Worm (Caenorhabditis elegans) whole organism, L2 larva: ENCODE results near the gene cyc-2.1.

Source experiments
- C34F6.9 ChIP-seq: fragments of 150-350 bp; optimal IDR thresholded peaks from 2 replicates; lab custom pipeline; 2014; ENCODE audit warnings: missing biosample characterization, missing genetic modification characterization
- F13H6.1 ChIP-seq: sonication (generic microtip); optimal IDR thresholded peaks from 2 replicates; lab custom pipeline; 2016; ENCODE audit warnings: missing genetic modification characterization, missing compliant biosample characterization
- R02D3.7 ChIP-seq: fragments of 150-350 bp; optimal IDR thresholded peaks from 2 replicates; lab custom pipeline; 2014; ENCODE audit warnings: missing biosample characterization, missing genetic modification characterization
- Y55F3AM.14 ChIP-seq: fragments of 200-800 bp; sonication (Bioruptor generic); optimal IDR thresholded peaks from 2 replicates; lab custom pipeline; 2018; ENCODE audit warnings: mild to moderate bottlenecking, missing genetic modification characterization, missing compliant biosample characterization
- ZK546.5 ChIP-seq: sonication (generic microtip); optimal IDR thresholded peaks from 2 replicates; lab custom pipeline; 2017; ENCODE audit warnings: missing biosample characterization, missing genetic modification characterization
- alr-1 ChIP-seq: fragments of 150-350 bp; optimal IDR thresholded peaks from 2 replicates; lab custom pipeline; 2014; ENCODE audit warnings: missing biosample characterization, missing genetic modification characterization
- aly-2 ChIP-seq: fragments of 150-350 bp; optimal IDR thresholded peaks from 2 replicates; lab custom pipeline; 2014; ENCODE audit warnings: missing biosample characterization, missing genetic modification characterization
- ama-1 ChIP-seq: fragments of 150-350 bp; optimal IDR thresholded peaks from 2 replicates; lab custom pipeline; 2018; ENCODE audit warnings: inconsistent platforms
- blmp-1 ChIP-seq: sonication (generic microtip); optimal IDR thresholded peaks from 2 replicates; lab custom pipeline; 2017; ENCODE audit warnings: missing genetic modification characterization, mild to moderate bottlenecking, missing compliant biosample characterization, antibody characterized with exemption, moderate library complexity; ENCODE audit not compliant: insufficient read depth
- ceh-16 ChIP-seq: fragments of 150-350 bp; optimal IDR thresholded peaks from 2 replicates; lab custom pipeline; 2014; ENCODE audit warnings: missing biosample characterization, missing genetic modification characterization
- ceh-82 ChIP-seq: fragments of 150-350 bp; optimal IDR thresholded peaks from 2 replicates; lab custom pipeline; 2014; ENCODE audit warnings: missing biosample characterization, missing genetic modification characterization
- crh-2 ChIP-seq: sonication (generic microtip); optimal IDR thresholded peaks from 2 replicates; lab custom pipeline; 2017; ENCODE audit warnings: missing biosample characterization, missing genetic modification characterization
- dmd-4 ChIP-seq: sonication (generic microtip); optimal IDR thresholded peaks from 2 replicates; lab custom pipeline; 2017; ENCODE audit warnings: missing biosample characterization, missing genetic modification characterization
- egl-27 ChIP-seq: sonication (generic microtip); optimal IDR thresholded peaks from 3 replicates; lab custom pipeline; 2017; ENCODE audit warnings: missing biosample characterization, missing genetic modification reagents, missing genetic modification characterization
- elt-1 ChIP-seq: fragments of 150-350 bp; optimal IDR thresholded peaks from 2 replicates; lab custom pipeline; 2014; ENCODE audit warnings: missing biosample characterization, missing genetic modification characterization
- elt-3 ChIP-seq: sonication (generic microtip); optimal IDR thresholded peaks from 2 replicates; lab custom pipeline; 2017; ENCODE audit warnings: missing biosample characterization, missing genetic modification characterization
- fos-1 ChIP-seq: fragments of 150-350 bp; optimal IDR thresholded peaks from 2 replicates; lab custom pipeline; 2014; ENCODE audit warnings: missing biosample characterization, missing genetic modification characterization
- gmeb-1 ChIP-seq: fragments of 150-350 bp; optimal IDR thresholded peaks from 2 replicates; lab custom pipeline; 2014; ENCODE audit warnings: missing biosample characterization, missing genetic modification characterization
- lin-11 ChIP-seq: fragments of 150-350 bp; sonication (generic microtip); optimal IDR thresholded peaks from 2 replicates; lab custom pipeline; 2014; ENCODE audit warnings: missing biosample characterization, missing genetic modification characterization, inconsistent platforms, mixed read lengths
- lin-13 ChIP-seq: fragments of 150-350 bp; optimal IDR thresholded peaks from 2 replicates; lab custom pipeline; 2014; ENCODE audit warnings: missing biosample characterization, missing genetic modification reagents, missing genetic modification characterization
- lin-39 ChIP-seq: fragments of 150-350 bp; optimal IDR thresholded peaks from 2 replicates; lab custom pipeline; 2014; ENCODE audit warnings: missing biosample characterization, missing genetic modification reagents, missing genetic modification characterization
- lsy-2 ChIP-seq, 2 experiments: fragments of 150-350 bp in 1 of 2; sonication (generic microtip) in 1 of 2; optimal IDR thresholded peaks; 2 replicates each; lab custom pipeline; 2014 to 2017; ENCODE audit warnings: missing biosample characterization in 2 of 2, missing genetic modification characterization in 2 of 2
- mab-5 ChIP-seq: fragments of 150-350 bp; optimal IDR thresholded peaks from 2 replicates; lab custom pipeline; 2014; ENCODE audit warnings: missing biosample characterization, missing genetic modification characterization
- mbf-1 ChIP-seq: sonication (generic microtip); optimal IDR thresholded peaks from 2 replicates; lab custom pipeline; 2017; ENCODE audit warnings: missing biosample characterization, missing genetic modification characterization
- mdl-1 ChIP-seq, 2 experiments: fragments of 150-350 bp in 1 of 2; sonication (generic microtip) in 1 of 2; optimal IDR thresholded peaks; 2 replicates each; lab custom pipeline; 2017; ENCODE audit warnings: missing biosample characterization in 2 of 2, missing genetic modification characterization in 2 of 2
- nhr-10 ChIP-seq: sonication (generic microtip); optimal IDR thresholded peaks from 2 replicates; lab custom pipeline; 2017; ENCODE audit warnings: missing biosample characterization, missing genetic modification characterization
- nhr-11 ChIP-seq: fragments of 150-350 bp; optimal IDR thresholded peaks from 2 replicates; lab custom pipeline; 2014; ENCODE audit warnings: missing biosample characterization, missing genetic modification characterization
- nhr-12 ChIP-seq: fragments of 150-350 bp; optimal IDR thresholded peaks from 2 replicates; lab custom pipeline; 2014; ENCODE audit warnings: missing biosample characterization, missing genetic modification characterization
- nhr-129 ChIP-seq: fragments of 150-350 bp; optimal IDR thresholded peaks from 2 replicates; lab custom pipeline; 2014; ENCODE audit warnings: missing biosample characterization, missing genetic modification characterization
- nhr-21 ChIP-seq: fragments of 150-350 bp; optimal IDR thresholded peaks from 2 replicates; lab custom pipeline; 2014; ENCODE audit warnings: missing biosample characterization, missing genetic modification characterization
- nhr-23 ChIP-seq: fragments of 150-350 bp; optimal IDR thresholded peaks from 2 replicates; lab custom pipeline; 2014; ENCODE audit warnings: missing biosample characterization, missing genetic modification reagents, missing genetic modification characterization
- nhr-237 ChIP-seq: fragments of 150-350 bp; optimal IDR thresholded peaks from 2 replicates; lab custom pipeline; 2014; ENCODE audit warnings: missing biosample characterization, missing genetic modification characterization
- nhr-25 ChIP-seq: fragments of 150-350 bp; sonication (generic microtip); optimal IDR thresholded peaks from 3 replicates; lab custom pipeline; 2014; ENCODE audit warnings: missing biosample characterization, missing genetic modification characterization
- nhr-6 ChIP-seq: fragments of 150-350 bp; optimal IDR thresholded peaks from 2 replicates; lab custom pipeline; 2014; ENCODE audit warnings: missing biosample characterization, missing genetic modification characterization
- nhr-77 ChIP-seq: fragments of 150-350 bp; optimal IDR thresholded peaks from 2 replicates; lab custom pipeline; 2014; ENCODE audit warnings: missing biosample characterization, missing genetic modification characterization
- peb-1 ChIP-seq: fragments of 150-350 bp; optimal IDR thresholded peaks from 2 replicates; lab custom pipeline; 2014; ENCODE audit warnings: missing biosample characterization, missing genetic modification characterization
- sem-4 ChIP-seq: fragments of 150-350 bp; optimal IDR thresholded peaks from 2 replicates; lab custom pipeline; 2014; ENCODE audit warnings: missing biosample characterization, missing genetic modification reagents, missing genetic modification characterization
- skn-1 ChIP-seq: sonication (generic microtip); optimal IDR thresholded peaks from 2 replicates; lab custom pipeline; 2017; ENCODE audit warnings: missing biosample characterization, missing genetic modification characterization
- sma-3 ChIP-seq: sonication (generic microtip); optimal IDR thresholded peaks from 2 replicates; lab custom pipeline; 2016; ENCODE audit warnings: missing genetic modification reagents, missing genetic modification characterization, missing compliant biosample characterization
- sma-9 ChIP-seq, 2 experiments: fragments of 150-350 bp in 1 of 2; sonication (generic microtip) in 1 of 2; optimal IDR thresholded peaks; 2 replicates each; lab custom pipeline; 2014 to 2016; ENCODE audit warnings: missing genetic modification characterization in 2 of 2, mild to moderate bottlenecking in 1 of 2, missing biosample characterization in 1 of 2, missing compliant biosample characterization in 1 of 2, missing genetic modification reagents in 1 of 2, moderate library complexity in 1 of 2
- snpc-4 ChIP-seq: fragments of 150-350 bp; optimal IDR thresholded peaks from 2 replicates; lab custom pipeline; 2014; ENCODE audit warnings: missing biosample characterization, missing genetic modification characterization
- unc-39 ChIP-seq: fragments of 150-350 bp; optimal IDR thresholded peaks from 2 replicates; lab custom pipeline; 2014; ENCODE audit warnings: missing biosample characterization, missing genetic modification characterization
- unc-55 ChIP-seq: fragments of 150-350 bp; sonication (generic microtip); optimal IDR thresholded peaks from 3 replicates; lab custom pipeline; 2014; ENCODE audit warnings: missing biosample characterization, missing genetic modification reagents, missing genetic modification characterization
- unc-62 ChIP-seq: fragments of 150-350 bp; optimal IDR thresholded peaks from 2 replicates; lab custom pipeline; 2014; ENCODE audit warnings: missing biosample characterization, missing genetic modification reagents, missing genetic modification characterization
- zag-1 ChIP-seq: fragments of 150-350 bp; optimal IDR thresholded peaks from 2 replicates; lab custom pipeline; 2014; ENCODE audit warnings: missing biosample characterization, missing genetic modification characterization
- ztf-1 ChIP-seq: fragments of 200-800 bp; sonication (Bioruptor generic); conservative IDR thresholded peaks from 2 replicates; pipeline ENCODE4 v1.3.6; 2022; ENCODE audit warnings: missing genetic modification characterization, missing compliant biosample characterization
- ztf-11 ChIP-seq: sonication (generic microtip); optimal IDR thresholded peaks from 2 replicates; lab custom pipeline; 2017; ENCODE audit warnings: missing biosample characterization, missing genetic modification characterization
- ztf-4 ChIP-seq: fragments of 150-350 bp; optimal IDR thresholded peaks from 2 replicates; lab custom pipeline; 2014; ENCODE audit warnings: missing biosample characterization, missing genetic modification characterization

Gene cyc-2.1

ce11 chrIV:4705182-4705581 lies 43.6 kb downstream of the cyc-2.1 start:
- TF ChIP-seq ceh-16 (tag; lab: Kevin White, UChicago) = no peak
- no peak for TF ChIP-seq egl-27 (tag; lab: Kevin White, UChicago)
- TF ChIP-seq nhr-11 (tag; lab: Kevin White, UChicago) = no peak
- TF ChIP-seq nhr-21 = peak; percentile 0
- no peak for TF ChIP-seq unc-62 (GFP tag; lab: Kevin White, UChicago)
- no peak for TF ChIP-seq mdl-1 (tag; optimal IDR thresholded peaks at IDR 0.05; lab: Kevin White, UChicago)
- TF ChIP-seq nhr-10 (tag; lab: Kevin White, UChicago) = no peak
- no peak for TF ChIP-seq lin-39 (tag; lab: Kevin White, UChicago)
- TF ChIP-seq aly-2 (tag; lab: Kevin White, UChicago) = no peak
- TF ChIP-seq fos-1 (tag; lab: Kevin White, UChicago) = peak; percentile 91
- no peak for TF ChIP-seq ztf-1 (GFP tag; lab: Robert Waterston, UW)
- TF ChIP-seq elt-1 (tag; lab: Kevin White, UChicago) = no peak
- no peak for TF ChIP-seq elt-3 (tag; lab: Kevin White, UChicago)
- TF ChIP-seq nhr-12 (tag; lab: Kevin White, UChicago) = no peak
- TF ChIP-seq nhr-6 (tag; lab: Kevin White, UChicago) = no peak
- TF ChIP-seq unc-39 (tag; lab: Kevin White, UChicago) = no peak
- TF ChIP-seq sma-9 (GFP tag; optimal IDR thresholded peaks at IDR 0.05; lab: Kevin White, UChicago) = peak; percentile 68
- no peak for TF ChIP-seq sma-9 (tag; optimal IDR thresholded peaks at IDR 0.05; lab: Kevin White, UChicago)
- TF ChIP-seq nhr-23 (tag; lab: Kevin White, UChicago) = no peak
- TF ChIP-seq ztf-11 (tag; lab: Kevin White, UChicago) = no peak
- TF ChIP-seq unc-55 = peak; percentile 60
- no peak for TF ChIP-seq sem-4 (tag; lab: Kevin White, UChicago)
- TF ChIP-seq skn-1 (tag; lab: Kevin White, UChicago) = no peak
- TF ChIP-seq zag-1 (tag; lab: Kevin White, UChicago) = peak; percentile 40
- TF ChIP-seq alr-1 (tag; lab: Kevin White, UChicago) = no peak
- TF ChIP-seq ama-1 (lab: Kevin White, UChicago) = no peak
- TF ChIP-seq R02D3.7 (tag; lab: Kevin White, UChicago) = no peak
- TF ChIP-seq ZK546.5 (tag; lab: Kevin White, UChicago) = no peak
- peak; percentile 40 to 68 for TF ChIP-seq lsy-2 (tag; optimal IDR thresholded peaks at IDR 0.05; lab: Kevin White, UChicago)
- TF ChIP-seq blmp-1 (tag; lab: Kevin White, UChicago) = no peak
- peak; percentile 75 for TF ChIP-seq F13H6.1 (tag; lab: Kevin White, UChicago)
- TF ChIP-seq nhr-237 (tag; lab: Kevin White, UChicago) = no peak
- no peak for TF ChIP-seq dmd-4 (tag; lab: Kevin White, UChicago)
- TF ChIP-seq Y55F3AM.14 = peak; percentile 10
- TF ChIP-seq C34F6.9 = peak; percentile 60
- no peak for TF ChIP-seq nhr-77 (tag; lab: Kevin White, UChicago)
- TF ChIP-seq nhr-25 (tag; lab: Kevin White, UChicago) = peak; percentile 24
- TF ChIP-seq gmeb-1 (tag; lab: Kevin White, UChicago) = no peak
- TF ChIP-seq ztf-4 (tag; lab: Kevin White, UChicago) = peak; percentile 15
- peak; percentile 37 for TF ChIP-seq crh-2 (tag; lab: Kevin White, UChicago)
- TF ChIP-seq mab-5 = no peak
- TF ChIP-seq nhr-129 (tag; lab: Kevin White, UChicago) = peak; percentile 76
- TF ChIP-seq snpc-4 (tag; lab: Kevin White, UChicago) = no peak
- TF ChIP-seq peb-1 (tag; lab: Kevin White, UChicago) = no peak
- no peak for TF ChIP-seq mbf-1
- TF ChIP-seq sma-3 (GFP tag; lab: Kevin White, UChicago) = peak; percentile 74
- peak; percentile 39 for TF ChIP-seq lin-13 (GFP tag; lab: Kevin White, UChicago)
- TF ChIP-seq lin-11 (tag; lab: Kevin White, UChicago) = peak; percentile 8
- no peak for TF ChIP-seq ceh-82
